Worm (Caenorhabditis elegans) whole organism, L2 larva: ENCODE data around the gene K02C4.5.

Experiments
- C34F6.9 ChIP-seq: fragments of 150-350 bp; optimal IDR thresholded peaks from 2 replicates; lab custom pipeline; 2014; ENCODE audit warnings: missing biosample characterization, missing genetic modification characterization
- R02D3.7 ChIP-seq: fragments of 150-350 bp; optimal IDR thresholded peaks from 2 replicates; lab custom pipeline; 2014; ENCODE audit warnings: missing biosample characterization, missing genetic modification characterization
- Y55F3AM.14 ChIP-seq: fragments of 200-800 bp; sonication (Bioruptor generic); optimal IDR thresholded peaks from 2 replicates; lab custom pipeline; 2018; ENCODE audit warnings: mild to moderate bottlenecking, missing genetic modification characterization, missing compliant biosample characterization
- alr-1 ChIP-seq: fragments of 150-350 bp; optimal IDR thresholded peaks from 2 replicates; lab custom pipeline; 2014; ENCODE audit warnings: missing biosample characterization, missing genetic modification characterization
- aly-2 ChIP-seq: fragments of 150-350 bp; optimal IDR thresholded peaks from 2 replicates; lab custom pipeline; 2014; ENCODE audit warnings: missing biosample characterization, missing genetic modification characterization
- ama-1 ChIP-seq: fragments of 150-350 bp; optimal IDR thresholded peaks from 2 replicates; lab custom pipeline; 2018; ENCODE audit warnings: inconsistent platforms
- blmp-1 ChIP-seq: sonication (generic microtip); optimal IDR thresholded peaks from 2 replicates; lab custom pipeline; 2017; ENCODE audit warnings: missing genetic modification characterization, mild to moderate bottlenecking, missing compliant biosample characterization, antibody characterized with exemption, moderate library complexity; ENCODE audit not compliant: insufficient read depth
- crh-2 ChIP-seq: sonication (generic microtip); optimal IDR thresholded peaks from 2 replicates; lab custom pipeline; 2017; ENCODE audit warnings: missing biosample characterization, missing genetic modification characterization
- elt-1 ChIP-seq: fragments of 150-350 bp; optimal IDR thresholded peaks from 2 replicates; lab custom pipeline; 2014; ENCODE audit warnings: missing biosample characterization, missing genetic modification characterization
- elt-3 ChIP-seq: sonication (generic microtip); optimal IDR thresholded peaks from 2 replicates; lab custom pipeline; 2017; ENCODE audit warnings: missing biosample characterization, missing genetic modification characterization
- fos-1 ChIP-seq: fragments of 150-350 bp; optimal IDR thresholded peaks from 2 replicates; lab custom pipeline; 2014; ENCODE audit warnings: missing biosample characterization, missing genetic modification characterization
- gmeb-1 ChIP-seq: fragments of 150-350 bp; optimal IDR thresholded peaks from 2 replicates; lab custom pipeline; 2014; ENCODE audit warnings: missing biosample characterization, missing genetic modification characterization
- lin-11 ChIP-seq: fragments of 150-350 bp; sonication (generic microtip); optimal IDR thresholded peaks from 2 replicates; lab custom pipeline; 2014; ENCODE audit warnings: missing biosample characterization, missing genetic modification characterization, inconsistent platforms, mixed read lengths
- lin-13 ChIP-seq: fragments of 150-350 bp; optimal IDR thresholded peaks from 2 replicates; lab custom pipeline; 2014; ENCODE audit warnings: missing biosample characterization, missing genetic modification reagents, missing genetic modification characterization
- lin-39 ChIP-seq: fragments of 150-350 bp; optimal IDR thresholded peaks from 2 replicates; lab custom pipeline; 2014; ENCODE audit warnings: missing biosample characterization, missing genetic modification reagents, missing genetic modification characterization
- lsy-2 ChIP-seq, 2 experiments: fragments of 150-350 bp in 1 of 2; sonication (generic microtip) in 1 of 2; optimal IDR thresholded peaks; 2 replicates each; lab custom pipeline; 2014 to 2017; ENCODE audit warnings: missing biosample characterization in 2 of 2, missing genetic modification characterization in 2 of 2
- mbf-1 ChIP-seq: sonication (generic microtip); optimal IDR thresholded peaks from 2 replicates; lab custom pipeline; 2017; ENCODE audit warnings: missing biosample characterization, missing genetic modification characterization
- nhr-10 ChIP-seq: sonication (generic microtip); optimal IDR thresholded peaks from 2 replicates; lab custom pipeline; 2017; ENCODE audit warnings: missing biosample characterization, missing genetic modification characterization
- nhr-11 ChIP-seq: fragments of 150-350 bp; optimal IDR thresholded peaks from 2 replicates; lab custom pipeline; 2014; ENCODE audit warnings: missing biosample characterization, missing genetic modification characterization
- nhr-12 ChIP-seq: fragments of 150-350 bp; optimal IDR thresholded peaks from 2 replicates; lab custom pipeline; 2014; ENCODE audit warnings: missing biosample characterization, missing genetic modification characterization
- nhr-129 ChIP-seq: fragments of 150-350 bp; optimal IDR thresholded peaks from 2 replicates; lab custom pipeline; 2014; ENCODE audit warnings: missing biosample characterization, missing genetic modification characterization
- nhr-23 ChIP-seq: fragments of 150-350 bp; optimal IDR thresholded peaks from 2 replicates; lab custom pipeline; 2014; ENCODE audit warnings: missing biosample characterization, missing genetic modification reagents, missing genetic modification characterization
- nhr-237 ChIP-seq: fragments of 150-350 bp; optimal IDR thresholded peaks from 2 replicates; lab custom pipeline; 2014; ENCODE audit warnings: missing biosample characterization, missing genetic modification characterization
- nhr-25 ChIP-seq: fragments of 150-350 bp; sonication (generic microtip); optimal IDR thresholded peaks from 3 replicates; lab custom pipeline; 2014; ENCODE audit warnings: missing biosample characterization, missing genetic modification characterization
- nhr-6 ChIP-seq: fragments of 150-350 bp; optimal IDR thresholded peaks from 2 replicates; lab custom pipeline; 2014; ENCODE audit warnings: missing biosample characterization, missing genetic modification characterization
- nhr-77 ChIP-seq: fragments of 150-350 bp; optimal IDR thresholded peaks from 2 replicates; lab custom pipeline; 2014; ENCODE audit warnings: missing biosample characterization, missing genetic modification characterization
- peb-1 ChIP-seq: fragments of 150-350 bp; optimal IDR thresholded peaks from 2 replicates; lab custom pipeline; 2014; ENCODE audit warnings: missing biosample characterization, missing genetic modification characterization
- sem-4 ChIP-seq: fragments of 150-350 bp; optimal IDR thresholded peaks from 2 replicates; lab custom pipeline; 2014; ENCODE audit warnings: missing biosample characterization, missing genetic modification reagents, missing genetic modification characterization
- skn-1 ChIP-seq: sonication (generic microtip); optimal IDR thresholded peaks from 2 replicates; lab custom pipeline; 2017; ENCODE audit warnings: missing biosample characterization, missing genetic modification characterization
- sma-3 ChIP-seq: sonication (generic microtip); optimal IDR thresholded peaks from 2 replicates; lab custom pipeline; 2016; ENCODE audit warnings: missing genetic modification reagents, missing genetic modification characterization, missing compliant biosample characterization
- sma-9 ChIP-seq, 2 experiments: fragments of 150-350 bp in 1 of 2; sonication (generic microtip) in 1 of 2; optimal IDR thresholded peaks; 2 replicates each; lab custom pipeline; 2014 to 2016; ENCODE audit warnings: missing genetic modification characterization in 2 of 2, mild to moderate bottlenecking in 1 of 2, missing biosample characterization in 1 of 2, missing compliant biosample characterization in 1 of 2, missing genetic modification reagents in 1 of 2, moderate library complexity in 1 of 2
- unc-39 ChIP-seq: fragments of 150-350 bp; optimal IDR thresholded peaks from 2 replicates; lab custom pipeline; 2014; ENCODE audit warnings: missing biosample characterization, missing genetic modification characterization
- unc-55 ChIP-seq: fragments of 150-350 bp; sonication (generic microtip); optimal IDR thresholded peaks from 3 replicates; lab custom pipeline; 2014; ENCODE audit warnings: missing biosample characterization, missing genetic modification reagents, missing genetic modification characterization
- unc-62 ChIP-seq: fragments of 150-350 bp; optimal IDR thresholded peaks from 2 replicates; lab custom pipeline; 2014; ENCODE audit warnings: missing biosample characterization, missing genetic modification reagents, missing genetic modification characterization
- zag-1 ChIP-seq: fragments of 150-350 bp; optimal IDR thresholded peaks from 2 replicates; lab custom pipeline; 2014; ENCODE audit warnings: missing biosample characterization, missing genetic modification characterization
- ztf-1 ChIP-seq: fragments of 200-800 bp; sonication (Bioruptor generic); conservative IDR thresholded peaks from 2 replicates; pipeline ENCODE4 v1.3.6; 2022; ENCODE audit warnings: missing genetic modification characterization, missing compliant biosample characterization
- ztf-11 ChIP-seq: sonication (generic microtip); optimal IDR thresholded peaks from 2 replicates; lab custom pipeline; 2017; ENCODE audit warnings: missing biosample characterization, missing genetic modification characterization
- ztf-4 ChIP-seq: fragments of 150-350 bp; optimal IDR thresholded peaks from 2 replicates; lab custom pipeline; 2014; ENCODE audit warnings: missing biosample characterization, missing genetic modification characterization

Gene K02C4.5

DNA sequence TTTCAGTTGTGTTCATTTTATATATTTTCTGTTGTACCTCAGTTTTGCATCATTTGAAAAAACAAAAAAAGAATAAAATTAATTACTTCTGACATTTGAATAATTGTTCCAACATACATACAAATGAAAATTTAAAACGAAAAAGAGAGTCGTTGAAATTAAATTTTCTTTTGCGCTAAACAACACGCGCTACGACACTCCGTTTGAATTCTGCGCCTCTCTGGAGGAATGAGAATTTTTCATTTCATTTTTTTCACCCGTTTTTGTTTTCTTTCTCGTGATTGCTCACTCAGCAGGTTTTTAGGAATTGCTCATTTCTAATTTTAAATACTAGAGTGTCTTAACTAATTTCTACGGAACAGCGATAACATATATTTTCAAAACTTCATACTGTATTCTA lies 36.6 kb upstream of the K02C4.5 start:
- TF ChIP-seq C34F6.9 (tag; lab: Kevin White, UChicago) (peak; percentile 66), nhr-129 (peak; percentile 38), zag-1 (tag; lab: Kevin White, UChicago) (no peak), fos-1 (tag; lab: Kevin White, UChicago) (no peak), nhr-25 (tag; lab: Kevin White, UChicago) (no peak), Y55F3AM.14 (GFP tag; lab: Kevin White, UChicago) (no peak), lsy-2 (tag; optimal IDR thresholded peaks at IDR 0.05; lab: Kevin White, UChicago) (peak in 1 of 2 experiments; percentile 69), lin-13 (peak; percentile 34), unc-55 (GFP tag; lab: Kevin White, UChicago) (peak; percentile 67)
- TF ChIP-seq, all 48 proteins: peak for 5

ce11 chrII:8042289-8042688 lies 35.9 kb upstream of the K02C4.5 start, which contains the start of gene T05H10.1:
Gene T05H10.1, plus strand, starts transcription at chrII:8042589.
- no peak for TF ChIP-seq unc-62 (GFP tag; lab: Kevin White, UChicago)
- no peak for TF ChIP-seq unc-39
- no peak for TF ChIP-seq lin-11 (tag; lab: Kevin White, UChicago)
- no peak for TF ChIP-seq R02D3.7 (tag; lab: Kevin White, UChicago)
- TF ChIP-seq nhr-12 (tag; lab: Kevin White, UChicago), result no peak
- no peak for TF ChIP-seq sma-9 (GFP tag; optimal IDR thresholded peaks at IDR 0.05; lab: Kevin White, UChicago)
- TF ChIP-seq sma-9 (tag; optimal IDR thresholded peaks at IDR 0.05; lab: Kevin White, UChicago), result no peak
- TF ChIP-seq ztf-1 (GFP tag; lab: Robert Waterston, UW), result no peak
- TF ChIP-seq sem-4 (tag; lab: Kevin White, UChicago), result no peak
- TF ChIP-seq sma-3 (GFP tag; lab: Kevin White, UChicago), result no peak
- no peak for TF ChIP-seq elt-1
- no peak for TF ChIP-seq nhr-23 (tag; lab: Kevin White, UChicago)
- TF ChIP-seq Y55F3AM.14 (GFP tag; lab: Kevin White, UChicago), result no peak
- TF ChIP-seq nhr-129, result no peak
- no peak for TF ChIP-seq unc-55 (GFP tag; lab: Kevin White, UChicago)
- no peak for TF ChIP-seq C34F6.9 (tag; lab: Kevin White, UChicago)
- no peak for TF ChIP-seq crh-2 (tag; lab: Kevin White, UChicago)

ce11 chrII:8047264-8047663 lies 31.0 kb upstream of the K02C4.5 start, which contains the start of gene apn-1:
Gene apn-1, plus strand, starts transcription at chrII:8047564.
- TF ChIP-seq nhr-10, result no peak
- TF ChIP-seq mbf-1, result no peak
- no peak for TF ChIP-seq lin-11 (tag; lab: Kevin White, UChicago)
- no peak for TF ChIP-seq nhr-25 (tag; lab: Kevin White, UChicago)
- TF ChIP-seq nhr-77 (tag; lab: Kevin White, UChicago), result no peak
- no peak for TF ChIP-seq nhr-237
- TF ChIP-seq sma-3 (GFP tag; lab: Kevin White, UChicago), result no peak
- TF ChIP-seq elt-3 (tag; lab: Kevin White, UChicago), result no peak
- no peak for TF ChIP-seq skn-1 (tag; lab: Kevin White, UChicago)

DNA sequence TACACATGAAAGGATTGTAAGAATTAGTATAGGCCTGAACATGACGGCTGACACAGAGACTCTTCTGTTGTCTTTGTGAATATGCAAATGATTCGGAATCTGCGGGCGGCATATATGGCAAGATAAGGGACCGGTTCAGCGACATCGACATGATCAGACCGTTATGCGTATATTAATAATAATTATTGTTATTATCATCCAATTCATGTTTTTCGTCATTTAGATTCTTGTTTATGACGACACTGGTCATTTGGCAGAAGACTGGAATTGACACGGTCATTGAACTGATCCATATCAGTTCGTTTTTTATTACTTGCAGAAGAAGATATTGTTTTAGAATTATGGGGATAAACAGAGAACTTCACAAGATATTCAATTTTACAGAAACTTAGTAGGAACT lies 27.8 kb upstream of the K02C4.5 start, which contains the start of gene mtre-1:
Gene mtre-1 (minus strand): TSS at position 101 of the 400 bp plus-strand sequence.
- no peak for TF ChIP-seq mbf-1
- no peak for TF ChIP-seq elt-1
- no peak for TF ChIP-seq blmp-1 (tag; lab: Kevin White, UChicago)
- TF ChIP-seq C34F6.9 (tag; lab: Kevin White, UChicago), result no peak
- TF ChIP-seq nhr-237, result no peak
- no peak for TF ChIP-seq sem-4 (tag; lab: Kevin White, UChicago)
- TF ChIP-seq sma-3 (GFP tag; lab: Kevin White, UChicago), result no peak
- TF ChIP-seq zag-1 (tag; lab: Kevin White, UChicago), result no peak
- TF ChIP-seq nhr-6 (tag; lab: Kevin White, UChicago), result no peak
- no peak for TF ChIP-seq peb-1 (tag; lab: Kevin White, UChicago)
- no peak for TF ChIP-seq ztf-11
- TF ChIP-seq ama-1 (lab: Kevin White, UChicago), result no peak
- TF ChIP-seq ztf-4 (tag; lab: Kevin White, UChicago), result no peak
- TF ChIP-seq fos-1 (tag; lab: Kevin White, UChicago), result no peak
- no peak for TF ChIP-seq aly-2 (tag; lab: Kevin White, UChicago)
- TF ChIP-seq lin-39 (tag; lab: Kevin White, UChicago), result no peak
- TF ChIP-seq alr-1, result no peak
- no peak for TF ChIP-seq lsy-2 (tag; optimal IDR thresholded peaks at IDR 0.05; lab: Kevin White, UChicago)
- no peak for TF ChIP-seq nhr-11 (tag; lab: Kevin White, UChicago)
- TF ChIP-seq gmeb-1 (tag; lab: Kevin White, UChicago), result no peak
